Fruit fly (Drosophila melanogaster): ENCODE data around the gene CG13023.

- no peak for TF ChIP-seq psq (optimal IDR thresholded peaks at IDR 0.05)
- no peak for TF ChIP-seq CG8478 (optimal IDR thresholded peaks at IDR 0.05)
Observed at dm6 chr3L:16875959-16876358, 51.3 kb downstream of the CG13023 start.
